Fruit fly (Drosophila melanogaster): ENCODE measurements around the gene CheA29a.

DNA sequence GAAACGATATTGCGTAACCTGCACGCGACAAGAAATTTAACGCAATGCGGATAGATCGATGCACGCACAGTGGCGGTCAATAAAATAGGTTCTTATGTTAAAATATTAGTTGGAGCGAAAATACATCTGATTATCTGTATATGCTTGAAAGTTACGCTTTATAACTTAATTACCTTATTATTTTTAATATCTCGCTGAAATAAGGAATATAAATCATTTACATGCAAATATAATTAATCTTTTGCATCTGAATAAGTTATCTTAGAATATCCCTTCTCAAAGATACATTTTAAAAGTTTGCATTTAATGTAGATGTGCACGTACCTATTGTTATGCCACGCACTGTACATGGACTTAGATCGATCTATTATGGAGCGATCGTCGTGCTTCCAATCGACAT is 5.5 kb upstream of the CheA29a start:
- TF ChIP-seq CTCF (optimal IDR thresholded peaks at IDR 0.05) = no peak
- no peak for TF ChIP-seq CG8478 (optimal IDR thresholded peaks at IDR 0.05)
